Fruit fly (Drosophila melanogaster) whole organism, embryonic: Measurements from ENCODE around the gene CG6094.
A peak's percentile ranks its signal among the peaks of the same experiment; 100 is the strongest.

Source experiments
- Atf6 ChIP-seq: fragments of 200-800 bp; sonication (Bioruptor generic); IDR thresholded peaks from 2 replicates; pipeline ENCODE4 v1.3.6; 2022; ENCODE audit warnings: missing biosample characterization, missing genetic modification characterization
- CG10209 ChIP-seq: fragments of 200-800 bp; sonication (Bioruptor generic); optimal IDR thresholded peaks from 3 replicates; lab custom pipeline; 2017; ENCODE audit warnings: missing biosample characterization, mild to moderate bottlenecking, missing genetic modification characterization, missing genetic modification reagents
- CG10565 ChIP-seq: fragments of 200-800 bp; sonication (Bioruptor generic); optimal IDR thresholded peaks from 3 replicates; lab custom pipeline; 2016; ENCODE audit warnings: missing biosample characterization, mild to moderate bottlenecking, missing genetic modification characterization
- CG10654 ChIP-seq: fragments of 200-800 bp; sonication (Bioruptor generic); optimal IDR thresholded peaks from 2 replicates; lab custom pipeline; 2016; ENCODE audit warnings: missing biosample characterization, missing genetic modification characterization
- CG11398 ChIP-seq: fragments of 200-800 bp; sonication (Bioruptor generic); optimal IDR thresholded peaks from 2 replicates; lab custom pipeline; 2016; ENCODE audit warnings: missing biosample characterization, missing genetic modification characterization
- CG11723 ChIP-seq: fragments of 200-800 bp; sonication (Bioruptor generic); optimal IDR thresholded peaks from 2 replicates; lab custom pipeline; 2017; ENCODE audit warnings: missing biosample characterization, mild to moderate bottlenecking, missing genetic modification characterization
- CG12391 ChIP-seq: fragments of 200-800 bp; sonication (Bioruptor generic); optimal IDR thresholded peaks from 3 replicates; lab custom pipeline; 2018; ENCODE audit warnings: missing biosample characterization, mild to moderate bottlenecking, missing genetic modification characterization, moderate library complexity
- CG13775 ChIP-seq: fragments of 200-800 bp; sonication (Bioruptor generic); optimal IDR thresholded peaks from 3 replicates; lab custom pipeline; 2017; ENCODE audit warnings: missing biosample characterization, mild to moderate bottlenecking, missing genetic modification characterization
- CG1647 ChIP-seq: fragments of 200-800 bp; sonication (Bioruptor generic); optimal IDR thresholded peaks from 3 replicates; lab custom pipeline; 2016; ENCODE audit warnings: missing biosample characterization, missing genetic modification characterization
- CG17328 ChIP-seq: fragments of 200-800 bp; sonication (Bioruptor generic); IDR thresholded peaks from 2 replicates; pipeline ENCODE4 v1.3.6; 2022; ENCODE audit warnings: missing biosample characterization, missing genetic modification characterization
- CG17802 ChIP-seq: fragments of 200-800 bp; sonication (Bioruptor generic); optimal IDR thresholded peaks from 2 replicates; lab custom pipeline; 2018; ENCODE audit warnings: missing biosample characterization, mild to moderate bottlenecking, missing genetic modification characterization, moderate library complexity
- CG31224 ChIP-seq: fragments of 200-800 bp; sonication (Bioruptor generic); IDR thresholded peaks from 2 replicates; pipeline ENCODE4 v1.3.6; 2022; ENCODE audit warnings: missing biosample characterization, missing genetic modification characterization
- CG32772 ChIP-seq: fragments of 200-800 bp; sonication (Bioruptor generic); IDR thresholded peaks from 2 replicates; pipeline ENCODE4 v1.3.6; 2022; ENCODE audit warnings: missing biosample characterization, missing genetic modification characterization
- CG43689 ChIP-seq: fragments of 200-800 bp; sonication (Bioruptor generic); IDR thresholded peaks from 2 replicates; pipeline ENCODE4 v1.3.6; 2022; ENCODE audit warnings: missing biosample characterization, missing genetic modification characterization
- CG6854 ChIP-seq: fragments of 200-800 bp; sonication (Bioruptor generic); optimal IDR thresholded peaks from 3 replicates; lab custom pipeline; 2017; ENCODE audit warnings: missing biosample characterization, mild to moderate bottlenecking, missing genetic modification characterization
- CG7372 ChIP-seq: fragments of 200-800 bp; sonication (Bioruptor generic); IDR thresholded peaks from 2 replicates; pipeline ENCODE4 v1.3.6; 2022; ENCODE audit warnings: missing biosample characterization, missing genetic modification characterization
- CG7745 ChIP-seq: fragments of 200-800 bp; sonication (Bioruptor generic); optimal IDR thresholded peaks from 2 replicates; lab custom pipeline; 2018; ENCODE audit warnings: missing biosample characterization, mild to moderate bottlenecking, missing genetic modification characterization, moderate library complexity
- CG7839 ChIP-seq: fragments of 200-800 bp; sonication (Bioruptor generic); optimal IDR thresholded peaks from 3 replicates; lab custom pipeline; 2018; ENCODE audit warnings: missing biosample characterization, mild to moderate bottlenecking, missing genetic modification characterization, moderate library complexity
- CG8924 ChIP-seq: fragments of 200-800 bp; optimal IDR thresholded peaks from 3 replicates; lab custom pipeline; 2019; ENCODE audit warnings: missing biosample characterization, mild to moderate bottlenecking, missing genetic modification characterization, moderate library complexity
- CTCF ChIP-seq: fragments of 200-800 bp; sonication (Bioruptor generic); optimal IDR thresholded peaks from 2 replicates; lab custom pipeline; 2017; ENCODE audit warnings: missing biosample characterization, mild to moderate bottlenecking, missing genetic modification characterization, moderate library complexity
- HLH3B ChIP-seq: fragments of 200-800 bp; sonication (Bioruptor generic); IDR thresholded peaks from 2 replicates; pipeline ENCODE4 v1.3.6; 2022; ENCODE audit warnings: missing biosample characterization, missing genetic modification characterization
- HLH54F ChIP-seq: fragments of 200-800 bp; sonication (Bioruptor generic); optimal IDR thresholded peaks from 3 replicates; lab custom pipeline; 2016; ENCODE audit warnings: missing biosample characterization, missing genetic modification characterization
- Poxn ChIP-seq: fragments of 200-800 bp; sonication (Bioruptor generic); IDR thresholded peaks from 2 replicates; pipeline ENCODE4 v1.3.6; 2022; ENCODE audit warnings: missing biosample characterization, missing genetic modification characterization
- Side ChIP-seq: fragments of 200-800 bp; sonication (Bioruptor generic); optimal IDR thresholded peaks from 2 replicates; lab custom pipeline; 2016; ENCODE audit warnings: missing biosample characterization, missing genetic modification characterization
- Trl ChIP-seq, 3 experiments: fragments of >200 bp in 2 of 3; fragments of 200-800 bp in 1 of 3; sonication (Bioruptor generic) in 1 of 3; optimal IDR thresholded peaks; 2 replicates in 1 of 3; 3 replicates in 2 of 3; lab custom pipeline; 2016 to 2017; ENCODE audit warnings: missing biosample characterization in 1 of 3, missing genetic modification characterization in 1 of 3
- Xrp1 ChIP-seq: fragments of 200-800 bp; sonication (Bioruptor generic); IDR thresholded peaks from 2 replicates; pipeline ENCODE4 v1.3.6; 2022; ENCODE audit warnings: missing biosample characterization, missing genetic modification characterization
- ara ChIP-seq: fragments of 200-800 bp; sonication (Bioruptor generic); IDR thresholded peaks from 2 replicates; pipeline ENCODE4 v1.3.6; 2022; ENCODE audit warnings: missing biosample characterization, missing genetic modification characterization
- cato ChIP-seq: fragments of 200-800 bp; sonication (Bioruptor generic); optimal IDR thresholded peaks from 2 replicates; lab custom pipeline; 2016; ENCODE audit warnings: missing biosample characterization, missing genetic modification characterization, borderline replicate concordance
- dpn ChIP-seq, 2 experiments: fragments of 200-800 bp; sonication (Bioruptor generic); optimal IDR thresholded peaks; 3 replicates each; lab custom pipeline; 2016; ENCODE audit warnings: missing biosample characterization in 2 of 2, missing genetic modification characterization in 2 of 2
- esg ChIP-seq: fragments of 200-800 bp; sonication (Bioruptor generic); conservative IDR thresholded peaks from 2 replicates; pipeline ENCODE4 v1.3.6; 2022; ENCODE audit warnings: missing biosample characterization, missing genetic modification characterization
- grn ChIP-seq: fragments of 200-800 bp; sonication (Bioruptor generic); optimal IDR thresholded peaks from 3 replicates; lab custom pipeline; 2017; ENCODE audit warnings: missing biosample characterization, missing genetic modification characterization
- hkb ChIP-seq, 2 experiments: fragments of 200-800 bp in 1 of 2; fragments of >200 bp in 1 of 2; sonication (Bioruptor generic) in 1 of 2; IDR thresholded peaks in 1 of 2; optimal IDR thresholded peaks in 1 of 2; 2 replicates each; pipeline versions ENCODE4 v1.3.6 to Lab custom; 2017 to 2022; ENCODE audit warnings: missing biosample characterization in 1 of 2, missing genetic modification characterization in 1 of 2
- hth ChIP-seq: fragments of >200 bp; optimal IDR thresholded peaks from 2 replicates; lab custom pipeline; 2017; ENCODE audit warnings: inconsistent platforms
- maf-S ChIP-seq: fragments of 200-800 bp; sonication (Bioruptor generic); optimal IDR thresholded peaks from 2 replicates; lab custom pipeline; 2016; ENCODE audit warnings: missing biosample characterization, missing genetic modification characterization
- mam ChIP-seq: fragments of 200-800 bp; sonication (Bioruptor generic); optimal IDR thresholded peaks from 3 replicates; lab custom pipeline; 2016; ENCODE audit warnings: missing biosample characterization, missing genetic modification characterization
- mld ChIP-seq: fragments of 200-800 bp; sonication (Bioruptor generic); IDR thresholded peaks from 3 replicates; pipeline ENCODE4 v1.3.6; 2022; ENCODE audit warnings: missing biosample characterization, missing genetic modification characterization; ENCODE audit not compliant: partially characterized antibody
- nau ChIP-seq: fragments of 200-800 bp; sonication (Bioruptor generic); optimal IDR thresholded peaks from 3 replicates; lab custom pipeline; 2017; ENCODE audit warnings: missing biosample characterization, mild to moderate bottlenecking, missing genetic modification characterization, missing genetic modification reagents
- nerfin-1 ChIP-seq: fragments of 200-800 bp; sonication (Bioruptor generic); optimal IDR thresholded peaks from 3 replicates; lab custom pipeline; 2019; ENCODE audit warnings: missing biosample characterization, mild to moderate bottlenecking, missing genetic modification characterization, moderate library complexity
- nom ChIP-seq: fragments of 200-800 bp; sonication (Bioruptor generic); optimal IDR thresholded peaks from 2 replicates; lab custom pipeline; 2017; ENCODE audit warnings: missing biosample characterization, missing genetic modification characterization, mild to moderate bottlenecking, moderate library complexity, missing genetic modification reagents
- onecut ChIP-seq: fragments of 200-800 bp; sonication (Bioruptor generic); IDR thresholded peaks from 2 replicates; pipeline ENCODE4 v1.3.6; 2022; ENCODE audit warnings: missing biosample characterization, missing genetic modification characterization
- pfk ChIP-seq: fragments of 200-800 bp; sonication (Bioruptor generic); optimal IDR thresholded peaks from 2 replicates; lab custom pipeline; 2018; ENCODE audit warnings: missing biosample characterization, mild to moderate bottlenecking, missing genetic modification characterization, moderate library complexity
- pzg ChIP-seq: fragments of 200-800 bp; sonication (Bioruptor generic); optimal IDR thresholded peaks from 3 replicates; lab custom pipeline; 2018; ENCODE audit warnings: missing biosample characterization, mild to moderate bottlenecking, missing genetic modification characterization, moderate library complexity
- run ChIP-seq: fragments of 200-800 bp; sonication (Bioruptor generic); optimal IDR thresholded peaks from 3 replicates; lab custom pipeline; 2018; ENCODE audit warnings: missing biosample characterization, mild to moderate bottlenecking, missing genetic modification characterization
- salm ChIP-seq: fragments of 200-800 bp; sonication (Bioruptor generic); optimal IDR thresholded peaks from 2 replicates; lab custom pipeline; 2018; ENCODE audit warnings: missing biosample characterization, mild to moderate bottlenecking, missing genetic modification characterization
- seq ChIP-seq: fragments of 200-800 bp; sonication (Bioruptor generic); IDR thresholded peaks from 2 replicates; pipeline ENCODE4 v1.3.6; 2022; ENCODE audit warnings: missing biosample characterization, missing genetic modification characterization
- tin ChIP-seq: fragments of 200-800 bp; sonication (Bioruptor generic); optimal IDR thresholded peaks from 3 replicates; lab custom pipeline; 2016; ENCODE audit warnings: missing biosample characterization, missing genetic modification characterization
- ttk ChIP-seq: fragments of 200-800 bp; sonication (Bioruptor generic); IDR thresholded peaks from 2 replicates; pipeline ENCODE4 v2.1.2; 2022; ENCODE audit warnings: missing biosample characterization, missing genetic modification characterization
- twi ChIP-seq: fragments of 200-800 bp; optimal IDR thresholded peaks from 2 replicates; lab custom pipeline; 2019; ENCODE audit warnings: missing biosample characterization, mild to moderate bottlenecking, missing genetic modification characterization, moderate library complexity
- tx ChIP-seq: fragments of 200-800 bp; sonication (Bioruptor generic); optimal IDR thresholded peaks from 2 replicates; lab custom pipeline; 2016; ENCODE audit warnings: missing biosample characterization, missing genetic modification characterization
- vvl ChIP-seq: fragments of 200-800 bp; sonication (Bioruptor generic); IDR thresholded peaks from 2 replicates; pipeline ENCODE4 v1.3.6; 2022; ENCODE audit warnings: missing biosample characterization, missing genetic modification characterization

CG6094 gene

dm6 chr2L:10526953-10527584 lies 20.2 kb downstream of the CG6094 start, which contains the start of gene Lip4 (continued):
- no peak for TF ChIP-seq hkb (optimal IDR thresholded peaks at IDR 0.05; lab: Kevin White, UChicago)
- TF ChIP-seq hkb (GFP tag; IDR thresholded peaks at IDR 0.05; lab: Robert Waterston, UW) = peak; percentile 82
- TF ChIP-seq CG11723 = peak; percentile 60
- peak; percentile 42 for TF ChIP-seq nom
- TF ChIP-seq twi = peak; percentile 9
- no peak for TF ChIP-seq mld (GFP tag; lab: Robert Waterston, UW)
- no peak for TF ChIP-seq CG11398
- peak; percentile 40 for TF ChIP-seq cato
- TF ChIP-seq CG10209 (GFP tag; lab: Kevin White, UChicago) = peak; percentile 75
- TF ChIP-seq run (tag; lab: Kevin White, UChicago) = peak; percentile 55
- peak; percentile 74 for TF ChIP-seq ttk (GFP tag; lab: Robert Waterston, UW)
- TF ChIP-seq Atf6 = no peak; the same call in 1 of the 2 replicates
- peak; percentile 24 for TF ChIP-seq salm (tag; lab: Kevin White, UChicago)
- TF ChIP-seq Trl (optimal IDR thresholded peaks at IDR 0.05; lab: Kevin White, UChicago) = no peak
- TF ChIP-seq Trl (GFP tag; optimal IDR thresholded peaks at IDR 0.05; lab: Kevin White, UChicago) = peak; percentile 29
- peak; percentile 65 for TF ChIP-seq CG10654
- peak; percentile 79 for TF ChIP-seq nau
- peak; percentile 71 for TF ChIP-seq CG32772 (GFP tag; lab: Robert Waterston, UW)
- TF ChIP-seq CTCF = peak; percentile 4
- peak; percentile 84 for TF ChIP-seq Xrp1 (GFP tag; lab: Robert Waterston, UW)
- TF ChIP-seq CG7839 (tag; lab: Kevin White, UChicago) = peak; percentile 81
- peak; percentile 41 for TF ChIP-seq HLH54F (GFP tag; lab: Kevin White, UChicago)
- peak; percentile 25 for TF ChIP-seq mam (GFP tag; lab: Kevin White, UChicago)
- peak; percentile 64 for TF ChIP-seq tin (GFP tag; lab: Kevin White, UChicago)
- peak; percentile 81 for TF ChIP-seq CG12391 (tag; lab: Kevin White, UChicago)
- no peak for TF ChIP-seq grn
- TF ChIP-seq nerfin-1 (tag; lab: Kevin White, UChicago) = peak; percentile 55
- TF ChIP-seq Poxn (GFP tag; lab: Robert Waterston, UW) = 0 out of 2 replicates have a peak, but pooled peaks have one; percentile 14
- no peak for TF ChIP-seq CG10565 (GFP tag; lab: Kevin White, UChicago)
- peak; percentile 77 for TF ChIP-seq esg (GFP tag; lab: Robert Waterston, UW)
- peak; percentile 66 to 70 for TF ChIP-seq dpn (GFP tag; optimal IDR thresholded peaks at IDR 0.05; lab: Kevin White, UChicago)
- peak; percentile 8 for TF ChIP-seq CG6854 (GFP tag; lab: Kevin White, UChicago)
- no peak for TF ChIP-seq CG7745 (tag; lab: Kevin White, UChicago)
- TF ChIP-seq CG8924 (tag; lab: Kevin White, UChicago) = peak; percentile 79
- peak; percentile 38 for TF ChIP-seq onecut (GFP tag; lab: Robert Waterston, UW)
- peak; percentile 53; the same call in 1 of the 2 replicates for TF ChIP-seq CG43689 (GFP tag; lab: Robert Waterston, UW)
- no peak for TF ChIP-seq hth (lab: Kevin White, UChicago)
- TF ChIP-seq ara (GFP tag; lab: Robert Waterston, UW) = peak; percentile 72
- TF ChIP-seq CG7372 (GFP tag; lab: Robert Waterston, UW) = peak; percentile 83
- peak; percentile 86 for TF ChIP-seq vvl (GFP tag; lab: Robert Waterston, UW)
- TF ChIP-seq seq = peak; percentile 75
- peak; percentile 41 for TF ChIP-seq CG1647 (GFP tag; lab: Kevin White, UChicago)
- no peak for TF ChIP-seq pfk (GFP tag; lab: Kevin White, UChicago)
- TF ChIP-seq Side = no peak
- TF ChIP-seq pzg (GFP tag; lab: Kevin White, UChicago) = no peak
- peak; percentile 9 for TF ChIP-seq CG17802 (tag; lab: Kevin White, UChicago)
- TF ChIP-seq CG13775 = peak; percentile 58
- TF ChIP-seq CG17328 (GFP tag; lab: Robert Waterston, UW) = peak; percentile 79
- TF ChIP-seq CG31224 (GFP tag; lab: Robert Waterston, UW) = peak; percentile 46
- peak; percentile 83 for TF ChIP-seq HLH3B (GFP tag; lab: Robert Waterston, UW)
- peak; percentile 22 for TF ChIP-seq maf-S
- peak; percentile 8 for TF ChIP-seq tx
